Fruit fly (Drosophila melanogaster) whole organism, embryonic: ENCODE measurements around the gene CG16727.

ENCODE experiments used
- Abd-B ChIP-seq: fragments of 200-800 bp; sonication (Bioruptor generic); optimal IDR thresholded peaks from 2 replicates; lab custom pipeline; 2018; ENCODE audit warnings: missing biosample characterization, mild to moderate bottlenecking, missing genetic modification characterization, moderate library complexity
- Antp ChIP-seq: fragments of 200-800 bp; sonication (Bioruptor generic); optimal IDR thresholded peaks from 3 replicates; lab custom pipeline; 2016; ENCODE audit warnings: missing biosample characterization, missing genetic modification characterization
- CG10209 ChIP-seq: fragments of 200-800 bp; sonication (Bioruptor generic); optimal IDR thresholded peaks from 3 replicates; lab custom pipeline; 2017; ENCODE audit warnings: missing biosample characterization, mild to moderate bottlenecking, missing genetic modification characterization, missing genetic modification reagents
- CG10267 ChIP-seq: fragments of 200-800 bp; sonication (Bioruptor generic); optimal IDR thresholded peaks from 2 replicates; lab custom pipeline; 2018; ENCODE audit warnings: missing biosample characterization, mild to moderate bottlenecking, missing genetic modification characterization, moderate library complexity
- CG10462 ChIP-seq: fragments of 200-800 bp; sonication (Bioruptor generic); optimal IDR thresholded peaks from 2 replicates; lab custom pipeline; 2016; ENCODE audit warnings: missing biosample characterization, missing genetic modification characterization
- CG10959 ChIP-seq: fragments of 200-800 bp; sonication (Bioruptor generic); IDR thresholded peaks from 2 replicates; pipeline ENCODE4 v1.3.6; 2022; ENCODE audit warnings: missing biosample characterization, missing genetic modification characterization
- CG11085 ChIP-seq: fragments of 200-800 bp; sonication (Bioruptor generic); IDR thresholded peaks from 2 replicates; pipeline ENCODE4 v1.3.6; 2022; ENCODE audit warnings: missing biosample characterization, missing genetic modification characterization
- CG13287 ChIP-seq: fragments of 200-800 bp; sonication (Bioruptor generic); IDR thresholded peaks from 2 replicates; pipeline ENCODE4 v1.3.6; 2022; ENCODE audit warnings: missing biosample characterization, missing genetic modification characterization; ENCODE audit not compliant: partially characterized antibody
- CG14710 ChIP-seq: fragments of 200-800 bp; sonication (Bioruptor generic); optimal IDR thresholded peaks from 3 replicates; lab custom pipeline; 2019; ENCODE audit warnings: missing biosample characterization, mild to moderate bottlenecking, missing genetic modification characterization, moderate library complexity
- CG1603 ChIP-seq: fragments of 200-800 bp; sonication (Bioruptor generic); optimal IDR thresholded peaks from 2 replicates; lab custom pipeline; 2019; ENCODE audit warnings: missing biosample characterization, mild to moderate bottlenecking, missing genetic modification characterization, moderate library complexity
- CG17186 ChIP-seq: fragments of 200-800 bp; sonication (Bioruptor generic); optimal IDR thresholded peaks from 3 replicates; lab custom pipeline; 2017; ENCODE audit warnings: missing biosample characterization, missing genetic modification reagents, missing genetic modification characterization
- CG17328 ChIP-seq: fragments of 200-800 bp; sonication (Bioruptor generic); IDR thresholded peaks from 2 replicates; pipeline ENCODE4 v1.3.6; 2022; ENCODE audit warnings: missing biosample characterization, missing genetic modification characterization
- CG18262 ChIP-seq: fragments of 200-800 bp; optimal IDR thresholded peaks from 3 replicates; lab custom pipeline; 2019; ENCODE audit warnings: missing biosample characterization, mild to moderate bottlenecking, missing genetic modification characterization, moderate library complexity
- CG18619 ChIP-seq: fragments of 200-800 bp; sonication (Bioruptor generic); optimal IDR thresholded peaks from 3 replicates; lab custom pipeline; 2017; ENCODE audit warnings: missing biosample characterization, mild to moderate bottlenecking, missing genetic modification characterization
- CG18764 ChIP-seq: fragments of 200-800 bp; sonication (Bioruptor generic); optimal IDR thresholded peaks from 3 replicates; lab custom pipeline; 2016; ENCODE audit warnings: missing biosample characterization, missing genetic modification characterization
- CG3407 ChIP-seq: fragments of 200-800 bp; sonication (Bioruptor generic); optimal IDR thresholded peaks from 2 replicates; lab custom pipeline; 2018; ENCODE audit warnings: missing biosample characterization, mild to moderate bottlenecking, missing genetic modification characterization
- CG3847 ChIP-seq: fragments of 200-800 bp; sonication (Bioruptor generic); IDR thresholded peaks from 2 replicates; pipeline ENCODE4 v1.3.6; 2022; ENCODE audit warnings: missing biosample characterization, missing genetic modification characterization
- CG4424 ChIP-seq: fragments of 200-800 bp; sonication (Bioruptor generic); optimal IDR thresholded peaks from 3 replicates; lab custom pipeline; 2016; ENCODE audit warnings: missing biosample characterization, missing genetic modification characterization
- CG6272 ChIP-seq: fragments of 200-800 bp; sonication (Bioruptor generic); IDR thresholded peaks from 2 replicates; pipeline ENCODE4 v1.3.6; 2022; ENCODE audit warnings: missing biosample characterization, missing genetic modification characterization
- CG7839 ChIP-seq: fragments of 200-800 bp; sonication (Bioruptor generic); optimal IDR thresholded peaks from 3 replicates; lab custom pipeline; 2018; ENCODE audit warnings: missing biosample characterization, mild to moderate bottlenecking, missing genetic modification characterization, moderate library complexity
- CG7963 ChIP-seq: fragments of 200-800 bp; sonication (Bioruptor generic); IDR thresholded peaks from 3 replicates; pipeline ENCODE4 v1.3.6; 2022; ENCODE audit warnings: missing biosample characterization, missing genetic modification characterization; ENCODE audit not compliant: partially characterized antibody
- CG8944 ChIP-seq: fragments of 200-800 bp; sonication (Bioruptor generic); optimal IDR thresholded peaks from 3 replicates; lab custom pipeline; 2016; ENCODE audit warnings: missing biosample characterization, missing genetic modification characterization
- CG9609 ChIP-seq: fragments of 200-800 bp; sonication (Bioruptor generic); optimal IDR thresholded peaks from 3 replicates; lab custom pipeline; 2016; ENCODE audit warnings: missing biosample characterization, missing genetic modification characterization
- Dfd ChIP-seq, 2 experiments: fragments of >200 bp; optimal IDR thresholded peaks; 2 replicates each; lab custom pipeline; 2017; ENCODE audit warnings: missing biosample characterization in 2 of 2, missing genetic modification characterization in 2 of 2
- Dip2 ChIP-seq: fragments of 200-800 bp; sonication (Bioruptor generic); IDR thresholded peaks from 2 replicates; pipeline ENCODE4 v1.3.6; 2022; ENCODE audit warnings: missing biosample characterization, missing genetic modification characterization
- E2f1 ChIP-seq: fragments of 200-800 bp; sonication (Bioruptor generic); IDR thresholded peaks from 2 replicates; pipeline ENCODE4 v1.3.6; 2022; ENCODE audit warnings: missing biosample characterization, missing genetic modification characterization
- HLH54F ChIP-seq: fragments of 200-800 bp; sonication (Bioruptor generic); optimal IDR thresholded peaks from 3 replicates; lab custom pipeline; 2016; ENCODE audit warnings: missing biosample characterization, missing genetic modification characterization
- Hmr ChIP-seq: fragments of 200-800 bp; sonication (Bioruptor generic); optimal IDR thresholded peaks from 3 replicates; lab custom pipeline; 2017; ENCODE audit warnings: mild to moderate bottlenecking, missing biosample characterization, missing genetic modification reagents, missing genetic modification characterization
- Hr51 ChIP-seq, 2 experiments: fragments of 200-800 bp; sonication (Bioruptor generic); optimal IDR thresholded peaks; 2 replicates in 1 of 2; 3 replicates in 1 of 2; lab custom pipeline; 2016 to 2018; ENCODE audit warnings: missing biosample characterization in 2 of 2, missing genetic modification characterization in 2 of 2, mild to moderate bottlenecking in 1 of 2, moderate library complexity in 1 of 2
- Oli ChIP-seq: fragments of 200-800 bp; sonication (Bioruptor generic); optimal IDR thresholded peaks from 2 replicates; lab custom pipeline; 2018; ENCODE audit warnings: missing biosample characterization, mild to moderate bottlenecking, missing genetic modification characterization, moderate library complexity
- Opbp ChIP-seq: fragments of 200-800 bp; sonication (Bioruptor generic); IDR thresholded peaks from 3 replicates; pipeline ENCODE4 v1.3.6; 2022; ENCODE audit warnings: missing biosample characterization, missing genetic modification characterization; ENCODE audit not compliant: partially characterized antibody
- Scr ChIP-seq: fragments of 200-800 bp; sonication (Bioruptor generic); IDR thresholded peaks from 2 replicates; pipeline ENCODE4 v1.3.6; 2022; ENCODE audit warnings: missing biosample characterization, missing genetic modification characterization; ENCODE audit not compliant: partially characterized antibody
- Sry-β ChIP-seq: fragments of 200-800 bp; sonication (Bioruptor generic); optimal IDR thresholded peaks from 2 replicates; lab custom pipeline; 2018; ENCODE audit warnings: missing biosample characterization, mild to moderate bottlenecking, missing genetic modification characterization, moderate library complexity
- ash1 ChIP-seq: fragments of 200-800 bp; sonication (Bioruptor generic); optimal IDR thresholded peaks from 2 replicates; lab custom pipeline; 2018; ENCODE audit warnings: missing biosample characterization, mild to moderate bottlenecking, missing genetic modification characterization
- ato ChIP-seq: fragments of 200-800 bp; sonication (Bioruptor generic); IDR thresholded peaks from 2 replicates; pipeline ENCODE4 v1.3.6; 2022; ENCODE audit warnings: missing biosample characterization, missing genetic modification characterization; ENCODE audit not compliant: partially characterized antibody
- crc ChIP-seq: fragments of 200-800 bp; sonication (Bioruptor generic); optimal IDR thresholded peaks from 2 replicates; lab custom pipeline; 2016; ENCODE audit warnings: missing biosample characterization, missing genetic modification characterization
- fru ChIP-seq: fragments of >200 bp; optimal IDR thresholded peaks from 2 replicates; lab custom pipeline; 2017
- h ChIP-seq: fragments of >200 bp; optimal IDR thresholded peaks from 2 replicates; lab custom pipeline; 2017
- ind ChIP-seq: fragments of 200-800 bp; sonication (Bioruptor generic); optimal IDR thresholded peaks from 3 replicates; lab custom pipeline; 2016; ENCODE audit warnings: missing biosample characterization, missing genetic modification characterization
- lbe ChIP-seq: fragments of 200-800 bp; sonication (Bioruptor generic); optimal IDR thresholded peaks from 2 replicates; lab custom pipeline; 2016; ENCODE audit warnings: missing biosample characterization, mild to moderate bottlenecking, missing genetic modification characterization
- lov ChIP-seq, 2 experiments: fragments of 200-800 bp in 1 of 2; fragments of >200 bp in 1 of 2; sonication (Bioruptor generic) in 1 of 2; IDR thresholded peaks in 1 of 2; optimal IDR thresholded peaks in 1 of 2; 2 replicates in 1 of 2; 3 replicates in 1 of 2; pipeline versions ENCODE4 v1.3.6 to Lab custom; 2017 to 2022; ENCODE audit warnings: missing biosample characterization in 1 of 2, missing genetic modification characterization in 1 of 2
- nerfin-2 ChIP-seq: fragments of 200-800 bp; sonication (Bioruptor generic); IDR thresholded peaks from 2 replicates; pipeline ENCODE4 v1.3.6; 2022; ENCODE audit warnings: missing biosample characterization, missing genetic modification characterization; ENCODE audit not compliant: partially characterized antibody
- org-1 ChIP-seq: fragments of 200-800 bp; sonication (Bioruptor generic); optimal IDR thresholded peaks from 2 replicates; lab custom pipeline; 2017; ENCODE audit warnings: missing biosample characterization, missing genetic modification characterization
- pan ChIP-seq, 4 experiments: fragments of >200 bp in 3 of 4; fragments of 200-800 bp in 1 of 4; sonication (Bioruptor generic) in 1 of 4; optimal IDR thresholded peaks in 3 of 4; IDR thresholded peaks in 1 of 4; 2 replicates each; pipeline versions ENCODE4 v1.3.6 to Lab custom; 2017 to 2022; ENCODE audit warnings: missing biosample characterization in 2 of 4, missing genetic modification characterization in 2 of 4, mixed read lengths in 1 of 4
- run ChIP-seq: fragments of 200-800 bp; sonication (Bioruptor generic); optimal IDR thresholded peaks from 3 replicates; lab custom pipeline; 2018; ENCODE audit warnings: missing biosample characterization, mild to moderate bottlenecking, missing genetic modification characterization
- sr ChIP-seq: fragments of 200-800 bp; sonication (Bioruptor generic); IDR thresholded peaks from 3 replicates; pipeline ENCODE4 v1.3.6; 2022; ENCODE audit warnings: missing biosample characterization, missing genetic modification characterization
- ssp ChIP-seq: fragments of 200-800 bp; sonication (Bioruptor generic); IDR thresholded peaks from 2 replicates; pipeline ENCODE4 v1.3.6; 2022; ENCODE audit warnings: missing biosample characterization, missing genetic modification characterization
- trem ChIP-seq: fragments of 200-800 bp; optimal IDR thresholded peaks from 3 replicates; lab custom pipeline; 2019; ENCODE audit warnings: missing biosample characterization, mild to moderate bottlenecking, missing genetic modification characterization, moderate library complexity
- unpg ChIP-seq: fragments of 200-800 bp; sonication (Bioruptor generic); optimal IDR thresholded peaks from 3 replicates; lab custom pipeline; 2018; ENCODE audit warnings: missing biosample characterization, mild to moderate bottlenecking, missing genetic modification characterization, moderate library complexity
- yki ChIP-seq: fragments of >200 bp; optimal IDR thresholded peaks from 3 replicates; lab custom pipeline; 2018

Gene CG16727

dm6 chr3R:19612908-19613431 lies at the start of gene CG16727 (continued):
- peak; percentile 11 for TF ChIP-seq org-1 (GFP tag; lab: Kevin White, UChicago)
- TF ChIP-seq CG10959 (GFP tag; lab: Robert Waterston, UW) = no peak
- no peak for TF ChIP-seq CG3407
- TF ChIP-seq CG10209 = peak; percentile 22
- TF ChIP-seq ato = no peak
- no peak for TF ChIP-seq Hr51 (GFP tag; optimal IDR thresholded peaks at IDR 0.05; lab: Kevin White, UChicago)
- no peak for TF ChIP-seq Opbp (GFP tag; lab: Robert Waterston, UW)
- no peak for TF ChIP-seq fru
- TF ChIP-seq CG17186 (GFP tag; lab: Kevin White, UChicago) = no peak
- TF ChIP-seq CG8944 (GFP tag; lab: Kevin White, UChicago) = no peak
- TF ChIP-seq CG9609 (GFP tag; lab: Kevin White, UChicago) = no peak
- no peak for TF ChIP-seq CG10267 (tag; lab: Kevin White, UChicago)
- TF ChIP-seq CG3847 (GFP tag; lab: Robert Waterston, UW) = no peak
- no peak for TF ChIP-seq Abd-B
- peak; percentile 58 for TF ChIP-seq Hmr (GFP tag; lab: Kevin White, UChicago)
- no peak for TF ChIP-seq CG11085 (GFP tag; lab: Robert Waterston, UW)
- no peak for TF ChIP-seq nerfin-2 (GFP tag; lab: Robert Waterston, UW)
- no peak for TF ChIP-seq CG18262
- TF ChIP-seq Antp (GFP tag; lab: Kevin White, UChicago) = no peak
- TF ChIP-seq ash1 = no peak
- TF ChIP-seq CG13287 (GFP tag; lab: Robert Waterston, UW) = no peak
- no peak for TF ChIP-seq crc (GFP tag; lab: Kevin White, UChicago)
- no peak for TF ChIP-seq h (lab: Kevin White, UChicago)
- TF ChIP-seq CG6272 (GFP tag; lab: Robert Waterston, UW) = no peak
- no peak for TF ChIP-seq pan (optimal IDR thresholded peaks at IDR 0.05; lab: Kevin White, UChicago)
- TF ChIP-seq pan (GFP tag; optimal IDR thresholded peaks at IDR 0.05 in 1 of 2, IDR thresholded peaks at IDR 0.05 in 1 of 2) = no peak
- no peak for TF ChIP-seq CG18764 (GFP tag; lab: Kevin White, UChicago)
- no peak for TF ChIP-seq Oli (tag; lab: Kevin White, UChicago)
- no peak for TF ChIP-seq CG4424
- no peak for TF ChIP-seq CG14710
- no peak for TF ChIP-seq CG1603 (tag; lab: Kevin White, UChicago)
- TF ChIP-seq CG7963 = no peak
- no peak for TF ChIP-seq ssp (GFP tag; lab: Robert Waterston, UW)
- TF ChIP-seq CG17328 = no peak
- TF ChIP-seq trem (tag; lab: Kevin White, UChicago) = no peak
- TF ChIP-seq Dip2 = no peak
- TF ChIP-seq yki (lab: Kevin White, UChicago) = no peak
- no peak for TF ChIP-seq CG7839 (tag; lab: Kevin White, UChicago)
- no peak for TF ChIP-seq Dfd (GFP tag; optimal IDR thresholded peaks at IDR 0.05; lab: Kevin White, UChicago)
- no peak for TF ChIP-seq E2f1 (GFP tag; lab: Robert Waterston, UW)
- TF ChIP-seq lov (optimal IDR thresholded peaks at IDR 0.05; lab: Kevin White, UChicago) = no peak
- no peak for TF ChIP-seq lov (GFP tag; IDR thresholded peaks at IDR 0.05; lab: Robert Waterston, UW)
- no peak for TF ChIP-seq HLH54F (GFP tag; lab: Kevin White, UChicago)
- TF ChIP-seq Scr (GFP tag; lab: Robert Waterston, UW) = no peak
- no peak for TF ChIP-seq CG10462 (GFP tag; lab: Kevin White, UChicago)
- TF ChIP-seq ind (GFP tag; lab: Kevin White, UChicago) = no peak
- TF ChIP-seq Sry-β (GFP tag; lab: Kevin White, UChicago) = no peak
- no peak for TF ChIP-seq lbe
- no peak for TF ChIP-seq sr (GFP tag; lab: Robert Waterston, UW)
- TF ChIP-seq unpg (GFP tag; lab: Kevin White, UChicago) = no peak
- peak; percentile 16 for TF ChIP-seq run (tag; lab: Kevin White, UChicago)
- no peak for TF ChIP-seq CG18619
